Worm (Caenorhabditis elegans): ENCODE measurements around the gene sqst-2.

DNA sequence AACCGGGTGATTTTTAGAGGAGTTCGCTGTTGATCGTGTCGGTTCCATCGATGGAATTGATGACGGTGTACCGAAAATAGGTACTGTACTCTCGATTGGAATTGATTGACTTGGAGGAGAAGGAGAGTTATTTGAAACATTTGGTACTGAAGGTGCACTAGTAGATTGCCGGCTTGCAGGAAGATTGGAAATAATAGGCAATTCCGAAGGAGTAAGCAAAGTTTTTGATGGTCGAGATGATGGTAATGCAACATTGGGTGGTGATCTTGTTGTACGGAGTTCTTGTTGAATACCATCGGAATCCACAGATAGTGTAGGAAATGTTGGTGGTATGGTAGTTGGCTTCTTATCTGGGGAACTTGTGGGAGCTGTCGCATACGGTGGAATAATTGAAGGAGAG is 10.3 kb upstream of the sqst-2 start:
- TF ChIP-seq ama-1 (optimal IDR thresholded peaks at IDR 0.05) (no peak), lin-13 (GFP tag; optimal IDR thresholded peaks at IDR 0.05) (no peak), unc-62 (GFP tag; optimal IDR thresholded peaks at IDR 0.05) (no peak), elt-2 (tag; optimal IDR thresholded peaks at IDR 0.05) (no peak), ceh-63 (GFP tag; optimal IDR thresholded peaks at IDR 0.05) (no peak), rnt-1 (tag; optimal IDR thresholded peaks at IDR 0.05) (no peak), lsy-2 (tag; optimal IDR thresholded peaks at IDR 0.05) (no peak), sptf-1 (tag; optimal IDR thresholded peaks at IDR 0.05) (no peak), irx-1 (tag; optimal IDR thresholded peaks at IDR 0.05) (no peak), tbx-2 (tag; optimal IDR thresholded peaks at IDR 0.05) (no peak), lin-14 (GFP tag; optimal IDR thresholded peaks at IDR 0.05) (no peak), ztf-11 (tag; optimal IDR thresholded peaks at IDR 0.05) (no peak)

All from whole organism, L1 larva.